Fruit fly (Drosophila melanogaster): ENCODE results near the gene CG45491.
"Not testable (repeated sequence)": the region's sequence is repeated elsewhere in the genome, so short reads cannot be mapped to it uniquely, and the experiment has no call there.

DNA sequence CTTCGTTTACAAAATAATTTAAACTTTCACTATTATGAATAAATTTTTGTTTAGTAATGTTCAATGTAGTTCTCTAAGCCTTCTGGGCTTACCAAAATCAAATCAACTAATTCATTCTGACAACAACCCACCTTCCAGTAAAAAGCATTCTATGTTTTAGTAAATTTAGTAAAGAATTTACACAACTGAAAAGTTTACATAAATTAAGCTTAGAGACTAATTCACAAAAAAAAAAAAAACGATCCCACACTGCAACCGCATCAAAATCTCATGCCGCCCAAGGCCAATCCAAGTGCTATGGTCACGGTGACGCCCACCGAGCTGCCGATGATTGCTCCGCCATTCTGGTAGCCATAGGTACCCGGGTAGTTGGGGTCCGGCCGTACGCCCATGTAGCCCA lies 14.7 kb upstream of the CG45491 start, which contains the start of gene CG45494:
- not testable (repeated sequence) for TF ChIP-seq CG8478, CTCF (optimal IDR thresholded peaks at IDR 0.05)

All from S2 (cell line).